Worm (Caenorhabditis elegans) whole organism, L4/young adult: ENCODE measurements around the gene Y48B6A.10.

ENCODE experiments used
- W03F9.2 ChIP-seq: fragments of 150-350 bp; optimal IDR thresholded peaks from 2 replicates; lab custom pipeline; 2014; ENCODE audit warnings: missing biosample characterization, missing genetic modification characterization
- dao-5 ChIP-seq: sonication (generic microtip); optimal IDR thresholded peaks from 2 replicates; lab custom pipeline; 2016; ENCODE audit warnings: missing genotype, missing genetic modification characterization, moderate library complexity, missing compliant biosample characterization
- him-1 ChIP-seq: sonication (generic microtip); optimal IDR thresholded peaks from 2 replicates; lab custom pipeline; 2016; ENCODE audit warnings: missing genotype, missing genetic modification reagents, missing genetic modification characterization, missing compliant biosample characterization

The Y48B6A.10 gene

DNA sequence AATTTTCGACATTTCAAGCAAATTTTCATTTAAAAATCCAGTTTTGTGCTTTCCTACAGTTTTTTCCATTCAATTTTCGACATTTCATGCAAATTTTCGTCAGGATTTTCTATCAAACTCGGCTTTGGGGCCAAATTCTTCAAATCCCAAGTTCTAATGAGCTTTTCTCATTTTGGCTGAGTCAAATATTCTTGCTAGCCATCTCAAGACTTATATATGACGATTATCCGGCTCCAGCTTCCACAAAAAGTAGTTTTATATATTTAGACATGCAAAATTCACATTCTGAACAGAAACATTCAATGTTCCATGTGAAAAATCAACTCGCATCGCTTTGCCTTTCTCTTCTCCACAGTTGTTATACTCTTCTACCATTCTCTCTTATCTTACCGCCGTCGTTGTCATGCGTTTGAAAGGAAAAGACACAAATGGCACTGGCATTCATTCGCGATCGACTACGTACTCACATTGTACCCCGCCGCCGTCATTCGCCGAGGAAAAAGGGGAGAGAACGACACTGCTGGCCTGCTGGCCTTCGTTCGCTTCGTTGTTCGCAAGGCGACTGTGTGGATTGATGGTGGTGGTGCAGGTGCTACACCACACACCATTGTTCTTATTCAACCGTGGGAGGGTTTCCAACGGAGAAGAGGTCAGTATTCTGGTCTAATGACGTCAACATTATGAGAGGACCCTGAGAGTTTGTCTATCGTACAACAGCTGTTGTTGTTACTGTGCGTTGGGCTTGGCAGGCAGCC lies 33.7 kb downstream of the Y48B6A.10 start:
- TF ChIP-seq dao-5 (tag; lab: Kevin White, UChicago), result no peak
- TF ChIP-seq him-1 (tag; lab: Kevin White, UChicago), result no peak
- TF ChIP-seq W03F9.2 (tag; lab: Kevin White, UChicago), result no peak

DNA sequence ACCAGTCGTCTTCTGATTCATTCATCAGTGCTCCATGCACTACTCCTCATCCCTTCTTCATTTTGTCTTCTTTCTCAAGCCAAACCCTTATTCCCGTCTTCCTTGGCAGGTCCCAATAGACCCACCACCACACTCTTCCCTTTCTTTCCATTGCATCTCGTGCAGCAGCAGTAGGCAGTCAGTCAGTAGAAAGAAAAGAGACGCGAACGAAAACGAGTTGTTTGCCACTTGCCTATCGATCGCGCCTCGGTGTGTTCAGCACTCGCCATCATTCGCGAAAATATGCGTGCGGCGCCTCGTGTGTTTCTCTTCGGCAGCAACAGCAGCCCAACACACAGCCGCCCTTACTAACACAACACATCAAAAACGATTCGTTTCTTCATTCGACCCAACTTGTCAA lies 35.3 kb downstream of the Y48B6A.10 start:
- TF ChIP-seq W03F9.2 (tag; lab: Kevin White, UChicago), result peak; percentile 10
- TF ChIP-seq dao-5 (tag; lab: Kevin White, UChicago), result no peak
- TF ChIP-seq him-1 (tag; lab: Kevin White, UChicago), result no peak

DNA sequence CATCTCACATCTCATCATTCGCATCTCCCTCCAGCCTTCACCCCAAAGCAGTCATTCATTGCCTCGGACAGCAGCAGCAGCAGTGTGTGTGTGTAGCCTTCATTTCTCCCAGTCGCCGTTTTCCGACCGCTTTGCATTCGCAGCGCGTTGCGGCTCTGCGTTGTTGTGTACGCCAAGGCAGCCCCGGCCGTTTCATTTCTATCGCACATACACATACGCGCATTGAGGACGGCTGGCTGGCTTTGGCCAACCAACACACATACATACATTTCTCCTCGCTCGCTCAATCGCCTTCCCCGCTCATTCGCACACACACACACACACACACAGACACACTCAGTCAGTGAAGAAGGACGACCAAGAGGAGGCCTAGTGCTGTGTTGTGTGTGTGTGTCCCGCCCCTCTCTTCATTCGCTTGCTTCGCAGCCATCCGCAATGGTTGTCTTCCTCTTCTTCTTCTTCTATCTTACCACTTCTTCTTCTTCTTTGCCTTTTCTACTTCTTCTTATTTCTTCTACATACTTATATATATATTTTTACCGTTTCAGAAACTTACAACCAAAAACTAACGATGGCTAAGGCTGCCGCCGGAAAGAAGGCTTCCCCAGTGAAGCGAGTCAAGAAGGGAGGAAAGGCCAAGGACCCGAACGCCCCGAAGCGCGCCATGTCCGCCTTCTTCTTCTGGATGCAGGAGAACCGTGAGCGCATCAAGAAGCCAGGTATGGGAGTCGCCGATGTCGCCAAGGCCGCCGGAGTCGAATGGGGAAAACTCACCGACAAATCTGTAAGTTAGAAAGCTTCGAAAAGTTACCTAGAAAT lies 36.1 kb downstream of the Y48B6A.10 start, which contains the start of gene hmg-1.1:
Gene hmg-1.1, plus strand, starts transcription at position 549 of the 819 bp plus-strand sequence.
- TF ChIP-seq dao-5 (tag; lab: Kevin White, UChicago) (peak; percentile 3), W03F9.2 (tag; lab: Kevin White, UChicago) (peak; percentile 6), him-1 (tag; lab: Kevin White, UChicago) (peak; percentile 34)

DNA sequence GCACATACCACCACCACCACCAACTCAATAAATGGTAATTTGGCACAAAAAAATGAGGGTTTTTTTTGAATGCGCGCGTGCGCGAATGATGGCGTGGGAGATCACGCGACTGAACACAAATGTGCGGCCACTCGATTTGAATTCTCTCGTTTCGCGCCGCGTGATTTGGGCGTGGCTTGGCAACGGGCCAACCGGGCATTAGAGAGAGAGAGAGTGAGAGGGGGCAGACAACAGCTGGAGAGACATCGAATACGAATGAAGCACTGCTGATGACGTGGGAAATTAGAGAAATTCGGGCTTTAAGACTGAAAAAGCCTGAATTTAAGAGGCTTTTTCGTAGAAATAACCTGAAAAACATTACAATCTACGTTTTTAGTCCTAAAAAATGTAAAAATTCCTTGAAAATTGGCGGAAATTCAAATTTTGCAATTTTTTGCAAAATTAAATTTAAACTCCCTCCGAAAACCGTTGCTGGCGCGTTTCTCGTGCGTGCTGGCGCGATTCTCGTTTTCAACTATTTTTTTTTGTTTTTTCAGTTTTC lies 37.3 kb downstream of the Y48B6A.10 start:
- TF ChIP-seq him-1 (tag; lab: Kevin White, UChicago), result peak; percentile 87
- no peak for TF ChIP-seq W03F9.2 (tag; lab: Kevin White, UChicago)
- TF ChIP-seq dao-5 (tag; lab: Kevin White, UChicago), result peak; percentile 42

DNA sequence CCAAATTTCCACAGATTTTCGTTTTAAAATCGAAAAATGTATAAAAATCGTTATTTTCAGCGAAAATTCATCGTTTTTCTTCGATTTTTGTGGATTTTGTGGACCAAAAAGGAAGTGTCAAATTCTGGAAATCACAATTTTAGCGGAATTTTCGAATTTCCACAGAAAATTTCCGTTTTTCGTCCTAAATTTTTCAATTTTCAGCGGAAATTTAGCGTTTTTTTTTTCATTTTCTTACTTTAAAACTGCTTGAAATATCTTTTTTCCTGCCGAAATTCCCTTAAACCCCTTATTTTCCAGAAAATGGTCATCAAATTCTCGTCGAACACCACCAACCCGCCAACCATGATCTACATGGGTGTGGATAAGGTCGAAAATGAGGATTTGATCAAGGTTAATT lies 37.8 kb downstream of the Y48B6A.10 start, which contains the start of gene Y54G11A.2:
Gene Y54G11A.2, plus strand, starts transcription at position 301 of the 400 bp plus-strand sequence.
- TF ChIP-seq W03F9.2 (tag; lab: Kevin White, UChicago), result no peak

DNA sequence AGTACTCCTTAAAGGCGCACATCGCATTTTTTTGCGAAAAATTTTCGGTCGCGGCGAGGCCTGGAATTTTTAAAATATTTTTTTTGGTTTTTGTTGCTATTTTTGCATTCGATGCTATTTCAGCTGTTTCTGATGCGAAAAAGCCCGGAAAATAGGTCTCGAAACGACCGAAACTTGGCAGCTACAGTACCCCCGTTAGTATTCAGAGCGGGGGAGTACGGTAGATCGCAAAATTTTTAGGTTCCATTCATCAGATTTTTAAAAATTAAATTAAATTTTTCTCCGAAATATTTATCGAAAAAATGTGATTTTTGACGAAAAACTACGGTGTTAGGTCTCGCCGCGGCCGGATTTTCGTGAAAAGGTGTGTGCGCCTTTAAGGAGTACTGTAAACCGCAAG lies 41.6 kb downstream of the Y48B6A.10 start:
- TF ChIP-seq dao-5 (tag; lab: Kevin White, UChicago) (no peak), W03F9.2 (tag; lab: Kevin White, UChicago) (no peak), him-1 (tag; lab: Kevin White, UChicago) (no peak)

DNA sequence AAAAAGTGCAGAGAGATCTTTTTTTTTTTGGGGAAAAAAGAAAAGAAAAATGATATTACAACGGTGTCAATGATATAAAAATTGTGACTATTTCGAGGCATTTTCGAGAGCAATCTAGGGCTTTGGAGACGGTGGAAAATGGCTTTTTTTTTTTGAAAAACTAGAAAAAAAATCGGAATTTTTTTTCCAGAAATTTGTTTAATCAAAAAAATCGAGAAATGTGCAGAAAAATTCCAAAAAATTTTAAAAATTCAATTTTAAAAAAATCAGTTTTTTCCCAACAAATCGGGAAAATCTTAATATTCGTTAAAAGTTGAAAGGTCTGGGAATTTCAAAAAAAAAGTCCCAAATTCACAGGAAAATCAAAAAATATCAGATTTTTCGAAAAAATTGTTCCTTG lies 42.6 kb downstream of the Y48B6A.10 start, which contains the start of gene Y54G11A.19:
Gene Y54G11A.19, minus strand, starts transcription at position 101 of the 400 bp plus-strand sequence.
- no peak for TF ChIP-seq him-1 (tag; lab: Kevin White, UChicago)
- no peak for TF ChIP-seq dao-5 (tag; lab: Kevin White, UChicago)
- no peak for TF ChIP-seq W03F9.2 (tag; lab: Kevin White, UChicago)

DNA sequence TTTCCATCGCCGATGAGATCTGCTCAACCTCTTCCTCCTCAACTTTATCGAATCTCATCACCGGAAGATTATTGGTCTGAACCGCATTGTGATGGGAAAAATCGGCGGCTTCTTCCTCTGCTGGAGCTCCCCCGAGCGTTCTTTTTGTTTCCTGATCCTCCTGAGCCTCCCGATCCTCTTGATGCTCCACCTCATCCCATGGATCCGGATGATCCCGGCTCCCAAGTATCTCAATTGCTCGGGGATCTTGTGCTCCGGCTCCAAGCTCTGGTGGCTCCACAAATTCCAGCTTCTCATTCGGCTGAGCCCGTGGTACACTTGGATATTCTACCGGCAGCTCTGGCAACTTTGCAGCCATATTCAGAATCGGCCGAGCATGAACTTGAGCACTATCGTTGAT lies 43.7 kb downstream of the Y48B6A.10 start:
- TF ChIP-seq him-1 (tag; lab: Kevin White, UChicago) (no peak), dao-5 (tag; lab: Kevin White, UChicago) (no peak), W03F9.2 (tag; lab: Kevin White, UChicago) (no peak)
